Fruit fly (Drosophila melanogaster) whole organism: ENCODE data around the gene Dhpr.

Source experiments
- CG8478 ChIP-seq: fragments of >200 bp; optimal IDR thresholded peaks from 2 replicates; lab custom pipeline; 2018; ENCODE audit warnings: inconsistent platforms
- Dll ChIP-seq: fragments of >200 bp; optimal IDR thresholded peaks from 2 replicates; lab custom pipeline; 2017
- EcR ChIP-seq, 2 experiments: fragments of >200 bp; optimal IDR thresholded peaks; 2 replicates each; lab custom pipeline; 2017; ENCODE audit warnings: missing biosample characterization in 2 of 2, missing genetic modification characterization in 2 of 2, missing genetic modification reagents in 2 of 2
- pan ChIP-seq: fragments of >200 bp; optimal IDR thresholded peaks from 2 replicates; lab custom pipeline; 2017
- psq ChIP-seq: fragments of >200 bp; optimal IDR thresholded peaks from 2 replicates; lab custom pipeline; 2017
- usp ChIP-seq: fragments of >200 bp; optimal IDR thresholded peaks from 2 replicates; lab custom pipeline; 2017; ENCODE audit warnings: missing biosample characterization, missing genetic modification characterization, mixed read lengths

Dhpr gene

DNA sequence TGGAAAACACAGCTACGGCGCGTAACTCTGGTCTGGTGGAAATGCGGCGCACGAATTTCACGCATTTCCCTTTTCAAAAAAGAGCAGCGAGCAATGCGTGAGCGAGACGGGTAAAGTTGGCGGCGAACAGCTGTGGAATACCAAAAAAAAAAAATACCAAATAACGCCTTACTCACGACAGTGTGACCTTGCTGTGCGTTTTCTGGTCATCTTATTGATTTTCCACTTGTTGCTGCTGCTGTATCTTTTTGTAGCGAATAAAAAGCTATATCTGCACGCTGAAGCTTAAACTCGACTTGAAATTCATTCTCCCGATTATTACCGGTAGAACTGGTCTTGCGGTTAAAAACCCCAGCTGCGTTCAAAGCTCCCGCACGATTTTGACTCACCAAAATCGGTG is at the start of gene Dhpr, which contains the start of gene bol:
Gene Dhpr, plus strand, starts transcription at position 212 of the 400 bp plus-strand sequence.
Gene bol, minus strand, starts transcription at position 57 of the 400 bp plus-strand sequence.
- no peak for TF ChIP-seq CG8478 (lab: Kevin White, UChicago)
- TF ChIP-seq EcR (GFP tag; optimal IDR thresholded peaks at IDR 0.05; lab: Kevin White, UChicago), result no peak
- no peak for TF ChIP-seq pan (lab: Kevin White, UChicago)
- TF ChIP-seq psq (lab: Kevin White, UChicago), result no peak
- no peak for TF ChIP-seq usp (GFP tag; lab: Kevin White, UChicago)
- no peak for TF ChIP-seq Dll (lab: Kevin White, UChicago)

DNA sequence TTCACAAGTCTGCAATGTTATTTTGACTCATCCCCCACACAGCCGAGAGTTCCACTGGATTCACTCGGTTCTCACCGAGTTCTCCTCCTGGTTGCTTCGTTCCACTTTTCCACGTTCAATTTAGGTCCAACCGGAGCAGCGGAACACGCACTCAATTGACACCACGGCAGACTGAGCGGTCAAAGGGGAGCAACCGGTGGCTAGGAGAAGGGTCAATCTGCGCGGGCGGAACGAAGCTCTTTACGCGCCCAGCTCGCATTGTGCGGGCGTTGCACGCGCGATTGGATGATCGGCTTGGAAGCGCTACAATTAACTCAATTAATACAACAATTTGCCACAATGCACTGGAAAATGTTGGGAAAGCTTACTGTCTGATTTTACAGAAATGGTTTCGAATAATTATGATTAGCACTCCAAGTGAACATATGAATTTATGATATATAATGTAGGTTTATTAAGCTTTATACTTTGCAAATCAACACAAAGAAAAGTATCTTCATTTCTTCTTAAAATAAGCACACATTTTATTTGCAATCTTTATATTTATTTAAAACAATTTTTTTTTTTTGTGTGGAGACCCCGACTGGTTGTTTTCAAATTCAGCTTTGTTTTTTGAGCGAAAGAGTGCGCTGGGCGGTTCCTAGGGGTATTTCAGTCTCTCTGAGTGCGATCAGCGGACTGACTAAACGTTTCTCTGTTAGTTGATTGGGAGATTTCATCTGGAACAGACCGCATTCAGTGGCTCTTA is 41.8 kb upstream of the Dhpr start, which contains the start of gene CG32032:
Gene CG32032, plus strand, starts transcription at position 698 of the 748 bp plus-strand sequence.
- no peak for TF ChIP-seq usp (GFP tag; lab: Kevin White, UChicago)

DNA sequence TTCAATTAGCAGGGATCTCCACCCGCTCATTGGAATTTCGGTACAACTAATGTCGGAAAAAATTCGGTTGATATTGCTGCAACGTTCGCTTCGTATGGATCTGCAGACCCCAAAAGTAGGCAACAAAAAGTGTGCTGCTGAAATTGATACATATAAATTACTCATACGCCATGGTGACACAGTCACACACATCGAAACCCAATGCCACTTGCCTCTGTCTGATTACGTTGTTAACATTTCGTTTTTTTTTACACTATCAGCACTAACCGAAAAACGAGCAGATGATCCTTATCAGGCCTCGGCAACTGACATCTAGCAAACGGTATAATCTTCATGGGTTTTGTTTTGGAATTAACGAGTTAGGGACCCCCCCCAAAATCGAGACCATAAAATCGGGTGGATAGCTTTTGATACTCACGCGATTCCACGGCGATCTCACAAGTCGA is 39.4 kb upstream of the Dhpr start:
- TF ChIP-seq EcR (GFP tag; optimal IDR thresholded peaks at IDR 0.05; lab: Kevin White, UChicago), result no peak
- TF ChIP-seq pan (lab: Kevin White, UChicago), result no peak
- TF ChIP-seq Dll (lab: Kevin White, UChicago), result no peak
- TF ChIP-seq psq (lab: Kevin White, UChicago), result no peak
- TF ChIP-seq CG8478 (lab: Kevin White, UChicago), result no peak
- TF ChIP-seq usp (GFP tag; lab: Kevin White, UChicago), result no peak

DNA sequence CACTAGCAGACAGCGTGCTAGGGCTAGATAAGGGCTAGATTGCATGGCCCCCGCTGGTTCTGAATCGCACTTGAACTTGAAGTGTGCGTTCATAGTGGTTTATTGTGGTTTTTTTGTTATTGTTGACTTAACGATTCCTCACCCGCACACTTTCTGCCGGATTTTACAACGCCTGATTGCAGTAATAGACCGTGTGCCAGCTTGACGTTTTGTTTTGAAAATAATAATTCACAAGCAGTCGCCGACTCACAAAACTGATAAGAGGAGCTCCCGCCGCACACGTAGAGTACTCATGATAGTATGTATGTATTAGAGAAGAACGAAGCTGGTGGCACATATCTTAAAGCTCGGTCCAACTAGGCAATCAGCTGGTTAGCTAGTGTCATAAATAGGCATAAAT is 38.7 kb upstream of the Dhpr start:
- TF ChIP-seq EcR (GFP tag; optimal IDR thresholded peaks at IDR 0.05; lab: Kevin White, UChicago), result no peak
- no peak for TF ChIP-seq CG8478 (lab: Kevin White, UChicago)
- TF ChIP-seq psq (lab: Kevin White, UChicago), result no peak
- no peak for TF ChIP-seq Dll (lab: Kevin White, UChicago)
- no peak for TF ChIP-seq usp (GFP tag; lab: Kevin White, UChicago)
- no peak for TF ChIP-seq pan (lab: Kevin White, UChicago)

DNA sequence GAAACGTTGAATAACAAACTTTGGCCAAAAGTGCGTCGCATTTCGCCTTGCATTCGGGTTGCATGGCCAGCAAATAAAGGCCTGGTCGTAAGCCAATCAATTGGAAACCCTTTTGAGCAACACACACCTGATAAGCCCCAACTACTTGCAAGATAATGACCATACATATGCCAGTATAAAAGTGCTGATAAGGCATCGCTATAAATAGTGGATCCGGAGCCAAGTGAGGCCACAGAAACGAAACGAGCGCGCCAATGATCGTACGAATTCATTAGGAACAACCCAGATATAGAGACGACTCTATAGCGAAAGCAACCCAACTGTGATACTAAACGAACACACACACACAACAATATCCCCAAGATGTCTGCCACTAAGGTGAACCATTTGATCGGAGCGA is 37.7 kb upstream of the Dhpr start, which contains the start of gene CG13315:
Gene CG13315, plus strand, starts transcription at position 230 of the 400 bp plus-strand sequence.
- no peak for TF ChIP-seq Dll (lab: Kevin White, UChicago)
- no peak for TF ChIP-seq pan (lab: Kevin White, UChicago)
- no peak for TF ChIP-seq usp (GFP tag; lab: Kevin White, UChicago)

DNA sequence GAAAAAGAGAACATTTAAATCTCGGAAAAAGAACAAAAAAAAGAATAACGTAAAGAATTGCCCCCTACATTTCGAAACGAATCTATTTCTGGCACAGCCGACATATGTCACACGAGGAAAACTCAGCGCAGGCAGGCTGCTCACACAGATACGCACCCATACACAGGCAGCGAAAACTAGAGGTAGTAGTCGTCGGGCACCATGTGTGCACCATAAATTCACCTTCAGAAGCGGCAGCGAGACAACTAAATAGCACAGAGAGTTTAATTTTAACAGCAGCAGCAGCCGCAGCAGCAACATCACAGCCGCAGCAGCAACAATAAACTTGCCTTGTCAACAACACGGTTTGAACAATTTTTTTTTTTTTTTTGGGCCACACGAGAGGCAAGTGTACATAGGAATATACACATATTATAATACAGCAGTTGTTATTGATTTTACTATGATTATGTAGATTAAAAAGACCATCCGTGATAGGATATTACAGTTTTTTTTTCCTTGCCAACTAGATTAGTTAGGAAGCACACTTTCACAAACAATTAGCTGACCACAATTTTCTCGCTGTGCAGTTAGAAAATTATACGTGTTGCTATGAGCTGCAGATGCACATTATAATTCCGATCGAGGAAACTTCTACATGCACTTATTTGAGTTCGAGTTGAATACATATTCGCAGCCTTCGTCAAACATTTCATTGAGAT is 20.6 kb upstream of the Dhpr start:
- TF ChIP-seq psq (lab: Kevin White, UChicago), result no peak
- TF ChIP-seq pan (lab: Kevin White, UChicago), result no peak
- no peak for TF ChIP-seq usp (GFP tag; lab: Kevin White, UChicago)
- TF ChIP-seq Dll (lab: Kevin White, UChicago), result no peak
- TF ChIP-seq EcR (GFP tag; optimal IDR thresholded peaks at IDR 0.05; lab: Kevin White, UChicago), result no peak
- TF ChIP-seq CG8478 (lab: Kevin White, UChicago), result no peak

DNA sequence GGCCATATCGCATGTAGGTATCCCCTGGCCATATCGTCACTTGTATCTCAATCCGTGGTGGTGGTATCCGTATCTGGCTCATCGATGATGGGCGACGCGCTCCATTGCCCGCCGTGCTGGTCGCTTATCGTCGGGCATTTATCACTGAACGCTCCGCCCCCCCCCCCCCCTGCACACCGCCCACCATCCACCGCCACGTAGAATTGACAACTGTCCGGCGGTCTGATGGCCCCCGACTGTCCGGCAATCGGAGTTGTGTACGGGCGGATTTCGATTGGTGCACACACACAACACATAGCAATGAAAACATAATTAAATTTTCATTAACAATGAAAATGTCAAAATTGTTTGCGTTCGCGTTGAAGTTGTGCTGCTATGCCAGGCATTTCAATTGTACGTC is 20.0 kb upstream of the Dhpr start:
- TF ChIP-seq Dll (lab: Kevin White, UChicago) (no peak), CG8478 (lab: Kevin White, UChicago) (no peak), usp (GFP tag; lab: Kevin White, UChicago) (no peak), EcR (GFP tag; optimal IDR thresholded peaks at IDR 0.05; lab: Kevin White, UChicago) (no peak), psq (lab: Kevin White, UChicago) (no peak), pan (lab: Kevin White, UChicago) (no peak)

DNA sequence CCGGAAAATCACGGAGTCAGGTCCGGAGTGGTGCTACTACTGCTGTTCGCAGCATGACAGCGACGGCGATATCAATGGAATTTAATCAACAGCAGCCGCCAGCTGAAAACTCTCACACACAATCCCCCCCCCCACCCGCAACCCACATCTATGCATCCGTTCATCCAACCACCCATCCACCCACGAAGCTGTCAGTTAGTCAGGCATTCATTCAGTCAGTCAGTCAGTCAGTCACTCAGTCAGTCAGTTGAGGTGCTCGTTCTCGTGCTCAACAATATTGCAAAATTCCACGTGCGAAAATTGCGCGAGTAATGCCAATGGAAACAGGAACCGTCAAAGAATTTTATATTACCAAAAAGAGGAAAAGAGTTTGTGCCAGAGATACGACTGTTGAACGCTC is 18.7 kb upstream of the Dhpr start:
- TF ChIP-seq Dll (lab: Kevin White, UChicago) (no peak), pan (lab: Kevin White, UChicago) (no peak), usp (GFP tag; lab: Kevin White, UChicago) (no peak), psq (lab: Kevin White, UChicago) (no peak), CG8478 (lab: Kevin White, UChicago) (no peak), EcR (GFP tag; optimal IDR thresholded peaks at IDR 0.05; lab: Kevin White, UChicago) (no peak)

DNA sequence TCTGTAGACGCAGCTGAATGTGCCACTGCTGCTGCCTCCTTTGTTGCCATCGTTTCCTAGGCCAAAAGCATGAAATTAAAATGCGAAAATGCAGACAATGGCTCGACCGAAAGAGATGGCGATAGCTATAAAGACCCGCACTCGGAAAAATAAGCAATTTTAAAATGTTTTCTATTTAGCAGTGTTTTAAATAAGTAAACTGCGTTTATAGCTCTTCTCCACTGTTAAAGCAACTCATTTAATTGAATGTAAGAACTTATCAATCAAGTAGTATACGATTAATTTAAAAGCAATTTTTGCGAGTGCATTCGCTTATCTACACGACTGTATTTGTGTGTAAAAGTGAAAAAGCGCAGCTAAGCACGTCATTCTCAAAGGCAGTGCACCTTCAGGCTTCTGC is 14.8 kb upstream of the Dhpr start:
- TF ChIP-seq CG8478 (lab: Kevin White, UChicago) (no peak), pan (lab: Kevin White, UChicago) (no peak), usp (GFP tag; lab: Kevin White, UChicago) (no peak), psq (lab: Kevin White, UChicago) (no peak), Dll (lab: Kevin White, UChicago) (no peak), EcR (GFP tag; optimal IDR thresholded peaks at IDR 0.05; lab: Kevin White, UChicago) (no peak)

DNA sequence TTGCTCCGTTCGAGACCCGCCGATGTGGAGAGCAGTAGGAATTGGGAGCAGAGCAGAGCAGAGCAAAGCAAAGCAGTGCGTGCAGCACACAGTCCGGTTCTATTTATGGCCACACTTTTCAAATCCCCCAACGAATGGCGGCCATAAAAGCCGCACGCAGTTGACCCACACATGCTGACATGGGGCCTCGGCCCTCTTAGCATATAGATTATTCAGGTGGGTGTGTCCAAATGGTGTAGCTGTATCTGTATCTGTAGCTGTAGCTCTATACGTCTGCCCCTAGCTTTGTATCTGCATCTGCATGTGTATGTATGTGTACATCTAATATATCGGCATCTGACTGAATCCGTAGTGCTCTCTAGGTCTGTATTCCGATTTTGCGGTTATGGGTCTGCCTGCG is 13.1 kb upstream of the Dhpr start:
- no peak for TF ChIP-seq Dll (lab: Kevin White, UChicago)
- TF ChIP-seq EcR (GFP tag; optimal IDR thresholded peaks at IDR 0.05; lab: Kevin White, UChicago), result no peak
- TF ChIP-seq pan (lab: Kevin White, UChicago), result no peak
- TF ChIP-seq CG8478 (lab: Kevin White, UChicago), result no peak
- no peak for TF ChIP-seq usp (GFP tag; lab: Kevin White, UChicago)
- TF ChIP-seq psq (lab: Kevin White, UChicago), result no peak

DNA sequence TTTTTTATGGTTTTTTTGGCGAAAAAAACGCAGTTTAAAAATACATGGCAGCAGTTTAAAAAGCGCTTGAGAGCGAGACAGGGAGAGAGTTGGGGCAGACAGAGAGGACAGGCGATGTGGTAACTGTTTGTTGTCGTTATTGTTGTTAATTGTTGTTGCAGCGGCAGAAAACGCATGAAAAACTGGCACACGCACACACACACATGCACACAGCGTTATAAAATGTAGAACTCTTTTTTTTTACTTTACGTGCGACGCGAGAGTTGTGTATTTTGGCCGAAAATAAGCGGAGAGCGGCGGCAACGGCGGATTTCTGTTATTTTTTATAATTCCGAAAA is 9.5 kb upstream of the Dhpr start:
- TF ChIP-seq EcR (GFP tag; optimal IDR thresholded peaks at IDR 0.05; lab: Kevin White, UChicago), result no peak
- TF ChIP-seq pan (lab: Kevin White, UChicago), result no peak
- no peak for TF ChIP-seq Dll (lab: Kevin White, UChicago)
- no peak for TF ChIP-seq psq (lab: Kevin White, UChicago)
- no peak for TF ChIP-seq CG8478 (lab: Kevin White, UChicago)
- TF ChIP-seq usp (GFP tag; lab: Kevin White, UChicago), result no peak
